Fruit fly (Drosophila melanogaster) whole organism, wandering third instar larva: ENCODE results near the gene Gr94a.

Experiments
- Dif ChIP-seq: fragments of 200-275, 200-300 bp; sonication (Bioruptor generic); optimal IDR thresholded peaks from 2 replicates; lab custom pipeline; 2018; ENCODE audit warnings: missing biosample characterization, missing genetic modification characterization; ENCODE audit not compliant: partially characterized antibody
- Hr78 ChIP-seq: fragments of >200 bp; optimal IDR thresholded peaks from 2 replicates; lab custom pipeline; 2017; ENCODE audit warnings: missing biosample characterization, missing genetic modification characterization
- Hr83 ChIP-seq: fragments of 200-300 bp; sonication (Bioruptor generic); optimal IDR thresholded peaks from 2 replicates; lab custom pipeline; 2016; ENCODE audit warnings: missing biosample characterization, mild to moderate bottlenecking, missing genetic modification characterization, moderate library complexity; ENCODE audit not compliant: poor library complexity, severe bottlenecking
- N ChIP-seq: fragments of >200 bp; optimal IDR thresholded peaks from 2 replicates; lab custom pipeline; 2018; ENCODE audit warnings: missing biosample characterization, missing external identifiers, missing genetic modification characterization
- br ChIP-seq: fragments of 200-800 bp; sonication (Bioruptor generic); optimal IDR thresholded peaks from 2 replicates; lab custom pipeline; 2016; ENCODE audit warnings: missing biosample characterization, missing genetic modification characterization
- brk ChIP-seq: fragments of 200-800 bp; sonication (Bioruptor generic); optimal IDR thresholded peaks from 2 replicates; lab custom pipeline; 2016; ENCODE audit warnings: missing biosample characterization, mild to moderate bottlenecking, missing genetic modification characterization
- dsf ChIP-seq: sonication (Bioruptor generic); optimal IDR thresholded peaks from 2 replicates; lab custom pipeline; 2016; ENCODE audit warnings: missing biosample characterization, missing genetic modification characterization, borderline replicate concordance
- fru ChIP-seq: fragments of 200-800 bp; sonication (Bioruptor generic); optimal IDR thresholded peaks from 3 replicates; lab custom pipeline; 2016; ENCODE audit warnings: missing biosample characterization, mild to moderate bottlenecking, missing genetic modification characterization
- rgr ChIP-seq: fragments of 200-800 bp; sonication (Bioruptor generic); optimal IDR thresholded peaks from 3 replicates; lab custom pipeline; 2016; ENCODE audit warnings: missing biosample characterization, mild to moderate bottlenecking, missing genetic modification characterization
- usp ChIP-seq: fragments of >200 bp; optimal IDR thresholded peaks from 2 replicates; lab custom pipeline; 2017; ENCODE audit warnings: missing biosample characterization, missing genetic modification characterization

DNA sequence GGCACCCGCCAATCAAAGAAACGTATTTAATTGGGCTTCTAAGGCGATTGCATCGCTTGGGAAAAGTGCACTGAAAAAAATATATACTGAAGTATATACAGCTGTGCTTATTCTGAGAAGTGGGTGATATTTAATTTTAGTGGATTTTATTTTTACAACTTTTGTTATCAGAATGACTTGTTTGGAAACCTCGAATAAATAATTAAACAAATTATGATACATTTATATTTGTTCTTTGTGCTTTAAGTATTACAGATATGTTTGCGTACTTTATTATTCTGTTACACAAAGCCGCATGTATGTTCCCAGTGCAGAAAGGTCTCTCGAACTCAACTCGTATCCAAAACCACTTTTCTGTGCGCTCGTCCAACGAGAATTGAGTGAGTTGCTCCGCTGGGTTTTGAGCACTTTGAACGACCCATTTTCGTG is 2.8 kb upstream of the Gr94a start:
- TF ChIP-seq Hr78 (GFP tag; lab: Kevin White, UChicago) (no peak), rgr (GFP tag; lab: Kevin White, UChicago) (peak; percentile 78), Dif (GFP tag; lab: Kevin White, UChicago) (no peak), N (GFP tag; lab: Kevin White, UChicago) (no peak), dsf (GFP tag; lab: Kevin White, UChicago) (peak; percentile 57), Hr83 (GFP tag; lab: Kevin White, UChicago) (no peak), br (peak; percentile 72), fru (GFP tag; lab: Kevin White, UChicago) (peak; percentile 84), usp (GFP tag; lab: Kevin White, UChicago) (no peak), brk (GFP tag; lab: Kevin White, UChicago) (no peak)
